Worm (Caenorhabditis elegans) whole organism, young adult: ENCODE measurements around the gene bus-1.

Source experiments
- B0035.1 ChIP-seq: sonication (generic microtip); optimal IDR thresholded peaks from 2 replicates; lab custom pipeline; 2016; ENCODE audit warnings: missing genetic modification characterization, mild to moderate bottlenecking, missing compliant biosample characterization, missing genotype, missing genetic modification reagents
- C06A6.2 ChIP-seq: fragments of 200-800 bp; sonication (Bioruptor generic); conservative IDR thresholded peaks from 2 replicates; pipeline ENCODE4 v1.3.6; 2022; ENCODE audit warnings: missing genetic modification characterization, missing compliant biosample characterization
- F22D6.2 ChIP-seq: sonication (generic microtip); optimal IDR thresholded peaks from 2 replicates; lab custom pipeline; 2016; ENCODE audit warnings: mild to moderate bottlenecking, missing genetic modification characterization, missing compliant biosample characterization
- F52B5.7 ChIP-seq: sonication (generic microtip); optimal IDR thresholded peaks from 2 replicates; lab custom pipeline; 2016; ENCODE audit warnings: mild to moderate bottlenecking, missing genetic modification characterization, missing compliant biosample characterization
- F55B11.4 ChIP-seq: sonication (generic microtip); optimal IDR thresholded peaks from 2 replicates; lab custom pipeline; 2016; ENCODE audit warnings: missing compliant biosample characterization, missing genetic modification characterization, borderline replicate concordance; ENCODE audit not compliant: insufficient read depth
- K11D2.4 ChIP-seq: fragments of 200-800 bp; sonication (Bioruptor generic); IDR thresholded peaks from 2 replicates; pipeline ENCODE4 v1.3.6; 2022; ENCODE audit warnings: missing genetic modification reagents, missing genetic modification characterization, missing compliant biosample characterization
- K12H6.12 ChIP-seq: fragments of 200-800 bp; sonication (Bioruptor generic); optimal IDR thresholded peaks from 2 replicates; lab custom pipeline; 2018; ENCODE audit warnings: mild to moderate bottlenecking, missing genetic modification characterization, missing compliant biosample characterization
- T07F8.4 ChIP-seq: sonication (generic microtip); optimal IDR thresholded peaks from 2 replicates; lab custom pipeline; 2016; ENCODE audit warnings: mild to moderate bottlenecking, missing genetic modification characterization, moderate library complexity, missing compliant biosample characterization
- Y56A3A.18 ChIP-seq: fragments of 200-800 bp; sonication (Bioruptor generic); IDR thresholded peaks from 2 replicates; pipeline ENCODE4 v1.3.6; 2022; ENCODE audit warnings: missing genetic modification reagents, missing genetic modification characterization, missing compliant biosample characterization
- aptf-3 ChIP-seq: fragments of 200-800 bp; sonication (Bioruptor generic); IDR thresholded peaks from 2 replicates; pipeline ENCODE4 v1.3.6; 2022; ENCODE audit warnings: missing genetic modification characterization, missing compliant biosample characterization
- attf-5 ChIP-seq: fragments of 200-800 bp; sonication (Bioruptor generic); optimal IDR thresholded peaks from 2 replicates; lab custom pipeline; 2018; ENCODE audit warnings: mild to moderate bottlenecking, missing genetic modification characterization, missing compliant biosample characterization
- cebp-2 ChIP-seq: fragments of 200-800 bp; sonication (Bioruptor generic); IDR thresholded peaks from 2 replicates; pipeline ENCODE4 v1.3.6; 2022; ENCODE audit warnings: missing genetic modification characterization, missing compliant biosample characterization
- ceh-40 ChIP-seq: fragments of 200-800 bp; sonication (Bioruptor generic); IDR thresholded peaks from 2 replicates; pipeline ENCODE4 v1.3.6; 2022; ENCODE audit warnings: missing genetic modification characterization, missing compliant biosample characterization
- ceh-58 ChIP-seq: fragments of 200-800 bp; sonication (Bioruptor generic); IDR thresholded peaks from 2 replicates; pipeline ENCODE4 v1.3.6; 2022; ENCODE audit warnings: missing genetic modification characterization, missing compliant biosample characterization
- ceh-91 ChIP-seq: fragments of 200-800 bp; sonication (Bioruptor generic); IDR thresholded peaks from 2 replicates; pipeline ENCODE4 v1.3.6; 2022; ENCODE audit warnings: missing genetic modification reagents, missing genetic modification characterization, missing compliant biosample characterization
- dpff-1 ChIP-seq: sonication (generic microtip); optimal IDR thresholded peaks from 2 replicates; lab custom pipeline; 2017; ENCODE audit warnings: mild to moderate bottlenecking, missing genetic modification characterization, missing compliant biosample characterization
- ekl-4 ChIP-seq: fragments of 200-800 bp; sonication (Bioruptor generic); IDR thresholded peaks from 2 replicates; pipeline ENCODE4 v1.3.6; 2022; ENCODE audit warnings: missing genetic modification reagents, missing genetic modification characterization, missing compliant biosample characterization
- fkh-3 ChIP-seq: sonication (generic microtip); optimal IDR thresholded peaks from 2 replicates; lab custom pipeline; 2016; ENCODE audit warnings: mild to moderate bottlenecking, missing genetic modification characterization, missing compliant biosample characterization
- hlh-12 ChIP-seq: sonication (generic microtip); optimal IDR thresholded peaks from 2 replicates; lab custom pipeline; 2016; ENCODE audit warnings: missing genetic modification characterization, missing compliant biosample characterization
- let-607 ChIP-seq, 2 experiments: fragments of 200-800 bp in 1 of 2; sonication (Bioruptor generic) in 1 of 2; sonication (generic microtip) in 1 of 2; optimal IDR thresholded peaks; 2 replicates each; lab custom pipeline; 2016 to 2018; ENCODE audit warnings: mild to moderate bottlenecking in 2 of 2, missing compliant biosample characterization in 2 of 2, missing genetic modification characterization in 2 of 2, moderate library complexity in 2 of 2, missing genotype in 1 of 2
- lin-26 ChIP-seq: fragments of 200-800 bp; sonication (Bioruptor generic); IDR thresholded peaks from 2 replicates; pipeline ENCODE4 v1.3.6; 2022; ENCODE audit warnings: missing genetic modification reagents, missing genetic modification characterization, missing compliant biosample characterization
- lin-35 ChIP-seq, 3 experiments: fragments of 150-350 bp in 2 of 3; sonication (generic microtip) in 1 of 3; optimal IDR thresholded peaks; 2 replicates each; lab custom pipeline; 2014 to 2018; ENCODE audit warnings: missing biosample characterization in 3 of 3, missing genetic modification characterization in 3 of 3, missing genetic modification reagents in 3 of 3
- madf-6 ChIP-seq: fragments of 200-800 bp; sonication (Bioruptor generic); IDR thresholded peaks from 2 replicates; pipeline ENCODE4 v1.3.6; 2022; ENCODE audit warnings: missing genetic modification reagents, missing genetic modification characterization, missing compliant biosample characterization
- mxl-1 ChIP-seq: sonication (generic microtip); optimal IDR thresholded peaks from 2 replicates; lab custom pipeline; 2016; ENCODE audit warnings: missing genetic modification characterization, missing compliant biosample characterization
- nhr-120 ChIP-seq: fragments of 200-800 bp; sonication (Bioruptor generic); IDR thresholded peaks from 2 replicates; pipeline ENCODE4 v1.3.6; 2022; ENCODE audit warnings: missing genetic modification characterization, missing compliant biosample characterization
- nhr-90 ChIP-seq: sonication (generic microtip); optimal IDR thresholded peaks from 2 replicates; lab custom pipeline; 2016; ENCODE audit warnings: missing genotype, mild to moderate bottlenecking, missing genetic modification characterization, missing compliant biosample characterization
- repo-1 ChIP-seq: sonication (generic microtip); optimal IDR thresholded peaks from 2 replicates; lab custom pipeline; 2017; ENCODE audit warnings: mild to moderate bottlenecking, missing genetic modification characterization, missing compliant biosample characterization
- snpc-1.1 ChIP-seq: sonication (generic microtip); optimal IDR thresholded peaks from 2 replicates; lab custom pipeline; 2017; ENCODE audit warnings: missing genetic modification characterization, mild to moderate bottlenecking, missing compliant biosample characterization, antibody characterized with exemption, moderate library complexity, missing genotype, missing genetic modification reagents; ENCODE audit not compliant: insufficient read depth
- snpc-1.3 ChIP-seq: sonication (generic microtip); optimal IDR thresholded peaks from 2 replicates; lab custom pipeline; 2017; ENCODE audit warnings: missing genetic modification characterization, mild to moderate bottlenecking, missing compliant biosample characterization, antibody characterized with exemption, moderate library complexity, missing genotype, missing genetic modification reagents; ENCODE audit not compliant: insufficient read depth
- somi-1 ChIP-seq: fragments of 200-800 bp; sonication (Bioruptor generic); optimal IDR thresholded peaks from 2 replicates; lab custom pipeline; 2018; ENCODE audit warnings: mild to moderate bottlenecking, missing genetic modification characterization, missing compliant biosample characterization
- sptf-2 ChIP-seq: fragments of 200-800 bp; sonication (Bioruptor generic); optimal IDR thresholded peaks from 2 replicates; lab custom pipeline; 2018; ENCODE audit warnings: mild to moderate bottlenecking, missing genetic modification characterization, missing compliant biosample characterization
- unc-130 ChIP-seq: sonication (generic microtip); optimal IDR thresholded peaks from 2 replicates; lab custom pipeline; 2016; ENCODE audit warnings: missing genetic modification reagents, missing genetic modification characterization, missing compliant biosample characterization
- ztf-18 ChIP-seq: sonication (generic microtip); optimal IDR thresholded peaks from 2 replicates; lab custom pipeline; 2016; ENCODE audit warnings: missing genotype, mild to moderate bottlenecking, missing genetic modification characterization, missing compliant biosample characterization

Gene bus-1

DNA sequence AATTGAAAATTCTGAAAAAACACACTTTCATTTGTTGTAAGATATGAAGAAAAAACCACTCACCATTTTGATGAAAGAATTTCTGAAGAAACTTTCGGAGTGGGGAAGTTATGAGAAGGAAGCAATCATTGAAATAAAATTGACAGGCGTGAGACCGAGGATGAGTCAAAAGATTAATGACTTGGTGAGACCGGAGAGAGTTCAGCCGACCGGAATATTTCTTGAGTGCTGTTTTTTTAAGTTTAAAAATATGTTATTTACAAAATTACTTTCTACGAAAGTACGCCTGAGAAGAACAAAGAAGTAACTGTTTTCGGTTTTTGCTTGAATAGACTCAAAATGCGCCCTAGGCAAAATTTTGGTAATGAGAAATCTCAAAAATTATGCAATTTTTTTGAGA, 31.6 kb upstream of the bus-1 start, which contains the start of gene C25E10.10:
Gene C25E10.10 (minus strand): TSS at position 101 of the 400 bp plus-strand sequence.
- TF ChIP-seq T07F8.4 (tag; lab: Kevin White, UChicago) (no peak), somi-1 (no peak), C06A6.2 (GFP tag; lab: Robert Waterston, UW) (no peak)

DNA sequence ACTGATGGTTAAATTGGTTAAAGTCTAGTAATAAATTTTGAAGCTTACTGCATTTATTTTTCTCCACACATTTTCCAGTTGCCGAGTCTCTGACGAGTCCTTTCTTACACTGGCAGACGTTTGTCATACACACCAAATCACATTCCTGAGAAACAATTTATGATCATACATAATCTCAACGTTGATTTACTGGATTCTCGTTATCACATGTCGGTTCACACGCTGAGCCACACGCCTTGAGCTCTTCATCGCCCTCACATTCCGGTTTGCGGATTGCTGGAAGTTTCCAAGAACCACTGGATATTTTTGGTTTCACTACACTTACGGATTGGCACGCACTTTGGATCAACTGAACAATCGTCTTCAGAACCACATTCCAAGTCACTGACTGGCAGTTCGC, 31.0 kb upstream of the bus-1 start:
- TF ChIP-seq madf-6 (GFP tag; lab: Robert Waterston, UW) (no peak), cebp-2 (GFP tag; lab: Robert Waterston, UW) (no peak), K11D2.4 (GFP tag; lab: Robert Waterston, UW) (no peak), aptf-3 (GFP tag; lab: Robert Waterston, UW) (no peak), mxl-1 (tag; lab: Kevin White, UChicago) (no peak), ceh-58 (no peak)

DNA sequence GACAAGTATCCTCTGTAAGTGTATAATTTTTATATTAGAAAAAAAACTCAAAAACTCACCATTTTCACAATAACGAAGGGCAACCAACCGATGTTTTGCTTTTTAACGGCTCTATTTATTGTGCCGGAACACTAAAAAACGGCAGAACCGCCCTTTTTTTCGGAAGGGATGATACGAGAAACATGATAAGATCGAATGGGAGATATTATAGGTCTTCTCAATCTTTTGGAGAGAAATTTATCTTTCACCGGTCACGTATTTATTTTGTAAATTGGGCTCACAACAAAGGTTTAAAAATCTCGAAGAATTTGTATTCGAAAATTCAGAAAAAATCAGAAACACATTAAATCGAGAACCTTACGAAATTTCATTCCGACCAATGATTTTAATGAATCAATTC, 30.2 kb upstream of the bus-1 start, which contains the start of gene swm-1:
Gene swm-1 (minus strand): TSS at position 101 of the 400 bp plus-strand sequence.
- TF ChIP-seq F55B11.4 (tag; lab: Kevin White, UChicago) (no peak), K11D2.4 (GFP tag; lab: Robert Waterston, UW) (no peak), lin-35 (GFP tag; optimal IDR thresholded peaks at IDR 0.05; lab: Kevin White, UChicago) (no peak), B0035.1 (no peak), fkh-3 (no peak), K12H6.12 (tag; lab: Kevin White, UChicago) (no peak), hlh-12 (tag; lab: Kevin White, UChicago) (no peak), nhr-120 (GFP tag; lab: Robert Waterston, UW) (no peak), ztf-18 (no peak), ceh-91 (no peak), lin-26 (GFP tag; lab: Robert Waterston, UW) (no peak), dpff-1 (tag; lab: Kevin White, UChicago) (no peak), F52B5.7 (no peak), snpc-1.1 (no peak), attf-5 (no peak), snpc-1.3 (tag; lab: Kevin White, UChicago) (no peak), Y56A3A.18 (GFP tag; lab: Robert Waterston, UW) (no peak)

DNA sequence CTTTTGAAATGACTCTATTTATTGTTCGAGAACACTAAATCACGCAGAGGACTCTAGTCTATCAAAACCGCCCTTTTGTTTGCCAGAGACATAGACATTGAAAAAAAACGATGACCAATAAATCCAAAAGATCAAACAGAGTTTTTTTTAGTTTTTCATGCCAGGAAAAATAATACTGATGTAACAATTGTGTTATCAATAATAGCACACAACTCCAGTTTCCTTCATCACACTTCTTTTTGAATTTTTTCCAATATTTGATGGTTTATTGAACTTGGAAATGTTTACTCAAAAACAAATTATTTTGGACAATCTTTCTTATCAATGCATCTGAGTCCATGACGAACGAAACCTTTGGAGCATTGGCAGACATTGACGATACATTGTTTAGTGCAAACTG, 29.4 kb upstream of the bus-1 start, which contains the start of gene C25E10.8:
Gene C25E10.8 (minus strand): TSS at position 101 of the 400 bp plus-strand sequence.
- TF ChIP-seq repo-1 (no peak), somi-1 (no peak), ceh-40 (no peak)

DNA sequence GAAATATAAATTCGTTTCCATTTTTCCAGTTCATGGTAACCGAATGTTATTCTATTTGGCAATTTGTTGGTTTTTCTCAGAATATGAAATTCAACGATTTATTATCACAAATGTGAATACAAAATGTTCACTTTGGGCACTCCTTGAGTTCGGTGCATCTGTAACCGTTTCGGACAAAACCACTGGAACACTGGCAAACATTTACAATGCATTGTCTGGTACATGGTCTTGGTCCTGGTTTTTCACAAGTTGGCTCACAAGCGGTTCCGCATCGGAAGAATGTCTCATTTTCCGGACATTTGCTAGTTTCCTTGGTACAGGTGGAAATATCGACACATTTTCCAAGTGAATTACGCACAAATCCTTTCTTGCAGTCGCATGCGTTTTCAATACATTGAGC, 28.6 kb upstream of the bus-1 start:
- TF ChIP-seq ceh-40 (no peak), F52B5.7 (no peak), ekl-4 (GFP tag; lab: Robert Waterston, UW) (no peak), somi-1 (no peak), sptf-2 (GFP tag; lab: Kevin White, UChicago) (no peak), nhr-90 (tag; lab: Kevin White, UChicago) (no peak), F22D6.2 (tag; lab: Kevin White, UChicago) (no peak), let-607 (tag; optimal IDR thresholded peaks at IDR 0.05; lab: Kevin White, UChicago) (no peak), unc-130 (no peak), snpc-1.1 (no peak)
